Worm (Caenorhabditis elegans) whole organism, mixed stage, embryonic: ENCODE results near the gene str-200.
"Not testable (repeated sequence)": the region's sequence is repeated elsewhere in the genome, so short reads cannot be mapped to it uniquely, and the experiment has no call there.

ENCODE experiments used
- M03D4.4 ChIP-seq: sonication (generic microtip); optimal IDR thresholded peaks from 2 replicates; lab custom pipeline; 2017; ENCODE audit warnings: mild to moderate bottlenecking, missing genetic modification characterization, missing compliant biosample characterization
- bed-3 ChIP-seq: fragments of 200-800 bp; sonication (Bioruptor generic); optimal IDR thresholded peaks from 3 replicates; lab custom pipeline; 2018; ENCODE audit warnings: mild to moderate bottlenecking, missing genetic modification characterization, moderate library complexity, missing compliant biosample characterization
- blmp-1 ChIP-seq: fragments of 150-350 bp; optimal IDR thresholded peaks from 2 replicates; lab custom pipeline; 2014; ENCODE audit warnings: missing biosample characterization, missing genetic modification characterization
- ceh-39 ChIP-seq: fragments of 150-350 bp; optimal IDR thresholded peaks from 2 replicates; lab custom pipeline; 2014; ENCODE audit warnings: missing biosample characterization, missing genetic modification characterization
- ceh-43 ChIP-seq: fragments of 200-800 bp; sonication (Bioruptor generic); optimal IDR thresholded peaks from 2 replicates; lab custom pipeline; 2018; ENCODE audit warnings: mild to moderate bottlenecking, missing genetic modification characterization, moderate library complexity, missing compliant biosample characterization
- ceh-83 ChIP-seq: fragments of 200-800 bp; sonication (Bioruptor generic); optimal IDR thresholded peaks from 2 replicates; lab custom pipeline; 2018; ENCODE audit warnings: mild to moderate bottlenecking, missing genetic modification characterization, missing compliant biosample characterization
- ces-1 ChIP-seq: fragments of 150-350 bp; optimal IDR thresholded peaks from 2 replicates; lab custom pipeline; 2014; ENCODE audit warnings: missing biosample characterization, missing genetic modification reagents, missing genetic modification characterization
- drap-1 ChIP-seq: fragments of 200-800 bp; sonication (Bioruptor generic); optimal IDR thresholded peaks from 3 replicates; lab custom pipeline; 2018; ENCODE audit warnings: mild to moderate bottlenecking, missing genetic modification characterization, missing compliant biosample characterization
- elt-1 ChIP-seq: sonication (generic microtip); optimal IDR thresholded peaks from 2 replicates; lab custom pipeline; 2017; ENCODE audit warnings: missing genetic modification characterization, mild to moderate bottlenecking, missing compliant biosample characterization, antibody characterized with exemption, moderate library complexity, borderline replicate concordance; ENCODE audit not compliant: insufficient read depth
- elt-3 ChIP-seq: fragments of 150-350 bp; optimal IDR thresholded peaks from 2 replicates; lab custom pipeline; 2014; ENCODE audit warnings: missing biosample characterization, missing genetic modification characterization
- ham-2 ChIP-seq: fragments of 200-800 bp; sonication (Bioruptor generic); optimal IDR thresholded peaks from 2 replicates; lab custom pipeline; 2018; ENCODE audit warnings: mild to moderate bottlenecking, missing genetic modification characterization, missing compliant biosample characterization
- hlh-1 ChIP-seq: fragments of 150-350 bp; optimal IDR thresholded peaks from 2 replicates; lab custom pipeline; 2014; ENCODE audit warnings: missing biosample characterization, missing genetic modification reagents, missing genetic modification characterization
- lin-13 ChIP-seq: fragments of 150-350 bp; optimal IDR thresholded peaks from 2 replicates; lab custom pipeline; 2014; ENCODE audit warnings: missing biosample characterization, missing genetic modification characterization
- lin-32 ChIP-seq: fragments of 200-800 bp; sonication (Bioruptor generic); optimal IDR thresholded peaks from 2 replicates; lab custom pipeline; 2018; ENCODE audit warnings: mild to moderate bottlenecking, missing genetic modification characterization, missing compliant biosample characterization
- lsy-2 ChIP-seq: fragments of 150-350 bp; optimal IDR thresholded peaks from 2 replicates; lab custom pipeline; 2014; ENCODE audit warnings: missing biosample characterization, missing genetic modification characterization
- mab-5 ChIP-seq: fragments of 150-350 bp; optimal IDR thresholded peaks from 2 replicates; lab custom pipeline; 2014; ENCODE audit warnings: missing biosample characterization, missing genetic modification characterization
- mep-1 ChIP-seq: fragments of 150-350 bp; optimal IDR thresholded peaks from 2 replicates; lab custom pipeline; 2017; ENCODE audit warnings: missing biosample characterization, missing genetic modification reagents, missing genetic modification characterization, inconsistent platforms
- mls-2 ChIP-seq: sonication (generic microtip); optimal IDR thresholded peaks from 2 replicates; lab custom pipeline; 2016; ENCODE audit warnings: mild to moderate bottlenecking, missing genetic modification characterization, moderate library complexity, missing compliant biosample characterization
- nhr-12 ChIP-seq: fragments of 150-350 bp; optimal IDR thresholded peaks from 2 replicates; lab custom pipeline; 2014; ENCODE audit warnings: missing biosample characterization, missing genetic modification characterization
- nhr-2 ChIP-seq: fragments of 150-350 bp; optimal IDR thresholded peaks from 2 replicates; lab custom pipeline; 2014; ENCODE audit warnings: missing biosample characterization, missing genetic modification characterization
- nhr-237 ChIP-seq: fragments of 150-350 bp; optimal IDR thresholded peaks from 2 replicates; lab custom pipeline; 2014; ENCODE audit warnings: missing biosample characterization, missing genetic modification characterization
- nhr-28 ChIP-seq: fragments of 150-350 bp; optimal IDR thresholded peaks from 2 replicates; lab custom pipeline; 2014; ENCODE audit warnings: missing biosample characterization, missing genetic modification characterization
- nhr-76 ChIP-seq: sonication (generic microtip); optimal IDR thresholded peaks from 2 replicates; lab custom pipeline; 2017; ENCODE audit warnings: missing biosample characterization, missing genetic modification characterization
- pha-4 ChIP-seq: fragments of 150-350 bp; optimal IDR thresholded peaks from 2 replicates; lab custom pipeline; 2018; ENCODE audit warnings: missing biosample characterization, missing genetic modification reagents, missing genetic modification characterization
- sem-2 ChIP-seq: fragments of 200-800 bp; sonication (Bioruptor generic); optimal IDR thresholded peaks from 2 replicates; lab custom pipeline; 2018; ENCODE audit warnings: mild to moderate bottlenecking, missing genetic modification characterization, missing compliant biosample characterization
- snpc-4 ChIP-seq: fragments of 150-350 bp; optimal IDR thresholded peaks from 2 replicates; lab custom pipeline; 2014; ENCODE audit warnings: missing biosample characterization, missing genetic modification characterization
- sptf-1 ChIP-seq: sonication (generic microtip); optimal IDR thresholded peaks from 2 replicates; lab custom pipeline; 2017; ENCODE audit warnings: mild to moderate bottlenecking, missing genetic modification characterization, moderate library complexity, missing compliant biosample characterization
- tbx-8 ChIP-seq: fragments of 200-800 bp; sonication (Bioruptor generic); optimal IDR thresholded peaks from 2 replicates; lab custom pipeline; 2018; ENCODE audit warnings: mild to moderate bottlenecking, missing genetic modification characterization, moderate library complexity, missing compliant biosample characterization
- unc-120 ChIP-seq: sonication (generic microtip); optimal IDR thresholded peaks from 2 replicates; lab custom pipeline; 2017; ENCODE audit warnings: missing genetic modification characterization, missing compliant biosample characterization; ENCODE audit not compliant: poor library complexity, severe bottlenecking
- unc-39 ChIP-seq: fragments of 150-350 bp; optimal IDR thresholded peaks from 2 replicates; lab custom pipeline; 2014; ENCODE audit warnings: missing biosample characterization, missing genetic modification characterization
- unc-62 ChIP-seq: fragments of 150-350 bp; optimal IDR thresholded peaks from 2 replicates; lab custom pipeline; 2014; ENCODE audit warnings: missing biosample characterization, missing genetic modification reagents, missing genetic modification characterization
- zip-8 ChIP-seq: fragments of 150-350 bp; optimal IDR thresholded peaks from 2 replicates; lab custom pipeline; 2014; ENCODE audit warnings: missing biosample characterization, missing genetic modification characterization
- ztf-11 ChIP-seq: fragments of 150-350 bp; optimal IDR thresholded peaks from 2 replicates; lab custom pipeline; 2014; ENCODE audit warnings: missing biosample characterization, missing genetic modification characterization

str-200 gene

ce11 chrV:17469180-17469579 is 11.2 kb upstream of the str-200 start, which contains the start of gene F20E11.17:
Gene F20E11.17 (minus strand): TSS chrV:17469280.
- TF ChIP-seq M03D4.4 (tag; lab: Kevin White, UChicago): no peak
- TF ChIP-seq zip-8 (tag; lab: Kevin White, UChicago): no peak
- TF ChIP-seq elt-1 (tag; lab: Kevin White, UChicago): no peak
- TF ChIP-seq hlh-1 (tag; lab: Kevin White, UChicago): no peak
- no peak for TF ChIP-seq tbx-8
- no peak for TF ChIP-seq mab-5 (tag; lab: Kevin White, UChicago)
- no peak for TF ChIP-seq nhr-237
- TF ChIP-seq ces-1: no peak
- TF ChIP-seq lin-32 (GFP tag; lab: Kevin White, UChicago): no peak
- TF ChIP-seq mep-1 (tag; lab: Kevin White, UChicago): no peak
- no peak for TF ChIP-seq blmp-1 (tag; lab: Kevin White, UChicago)
- no peak for TF ChIP-seq pha-4 (tag; lab: Kevin White, UChicago)
- no peak for TF ChIP-seq sem-2 (GFP tag; lab: Kevin White, UChicago)
- TF ChIP-seq nhr-2 (tag; lab: Kevin White, UChicago): no peak
- TF ChIP-seq unc-62: no peak
- no peak for TF ChIP-seq sptf-1
- no peak for TF ChIP-seq lsy-2
- no peak for TF ChIP-seq nhr-76
- TF ChIP-seq unc-39 (tag; lab: Kevin White, UChicago): no peak
- TF ChIP-seq ztf-11 (tag; lab: Kevin White, UChicago): no peak

ce11 chrV:17467881-17468280 is 9.9 kb upstream of the str-200 start:
- TF ChIP-seq ham-2 (GFP tag; lab: Kevin White, UChicago) (no peak), mls-2 (tag; lab: Kevin White, UChicago) (no peak), unc-39 (tag; lab: Kevin White, UChicago) (no peak), drap-1 (no peak), bed-3 (GFP tag; lab: Kevin White, UChicago) (no peak), ceh-39 (tag; lab: Kevin White, UChicago) (no peak), lin-13 (no peak), ztf-11 (tag; lab: Kevin White, UChicago) (no peak), nhr-28 (tag; lab: Kevin White, UChicago) (no peak), lsy-2 (no peak), nhr-237 (no peak), blmp-1 (tag; lab: Kevin White, UChicago) (no peak), sem-2 (GFP tag; lab: Kevin White, UChicago) (no peak), ceh-43 (GFP tag; lab: Kevin White, UChicago) (no peak), nhr-12 (tag; lab: Kevin White, UChicago) (no peak), ces-1 (no peak), zip-8 (tag; lab: Kevin White, UChicago) (no peak)

ce11 chrV:17466751-17467150 is 8.8 kb upstream of the str-200 start, which contains the start of gene srw-72:
Gene srw-72 (plus strand): TSS chrV:17467051.
- TF ChIP-seq elt-3: no peak
- no peak for TF ChIP-seq mls-2 (tag; lab: Kevin White, UChicago)
- no peak for TF ChIP-seq ceh-83
- no peak for TF ChIP-seq lsy-2
- no peak for TF ChIP-seq hlh-1 (tag; lab: Kevin White, UChicago)
- no peak for TF ChIP-seq ces-1
- TF ChIP-seq unc-62: no peak
- TF ChIP-seq unc-39 (tag; lab: Kevin White, UChicago): no peak
- TF ChIP-seq unc-120 (tag; lab: Kevin White, UChicago): no peak
- no peak for TF ChIP-seq lin-13
- TF ChIP-seq ceh-39 (tag; lab: Kevin White, UChicago): no peak
- TF ChIP-seq nhr-12 (tag; lab: Kevin White, UChicago): no peak
- TF ChIP-seq M03D4.4 (tag; lab: Kevin White, UChicago): no peak
- no peak for TF ChIP-seq ztf-11 (tag; lab: Kevin White, UChicago)
- TF ChIP-seq nhr-28 (tag; lab: Kevin White, UChicago): no peak
- TF ChIP-seq blmp-1 (tag; lab: Kevin White, UChicago): no peak
- TF ChIP-seq lin-32 (GFP tag; lab: Kevin White, UChicago): no peak

ce11 chrV:17464278-17464677 is 6.3 kb upstream of the str-200 start, which contains the start of gene F20E11.7:
Gene F20E11.7 (plus strand): TSS chrV:17464578.
- TF ChIP-seq mls-2 (tag; lab: Kevin White, UChicago); lin-32 (GFP tag; lab: Kevin White, UChicago); snpc-4: not testable (repeated sequence)
